Worm (Caenorhabditis elegans) whole organism, L2 larva: ENCODE measurements around the gene F25D1.8.

Experiments
- C34F6.9 ChIP-seq: fragments of 150-350 bp; optimal IDR thresholded peaks from 2 replicates; lab custom pipeline; 2014; ENCODE audit warnings: missing biosample characterization, missing genetic modification characterization
- F13H6.1 ChIP-seq: sonication (generic microtip); optimal IDR thresholded peaks from 2 replicates; lab custom pipeline; 2016; ENCODE audit warnings: missing genetic modification characterization, missing compliant biosample characterization
- R02D3.7 ChIP-seq: fragments of 150-350 bp; optimal IDR thresholded peaks from 2 replicates; lab custom pipeline; 2014; ENCODE audit warnings: missing biosample characterization, missing genetic modification characterization
- Y55F3AM.14 ChIP-seq: fragments of 200-800 bp; sonication (Bioruptor generic); optimal IDR thresholded peaks from 2 replicates; lab custom pipeline; 2018; ENCODE audit warnings: mild to moderate bottlenecking, missing genetic modification characterization, missing compliant biosample characterization
- ZK546.5 ChIP-seq: sonication (generic microtip); optimal IDR thresholded peaks from 2 replicates; lab custom pipeline; 2017; ENCODE audit warnings: missing biosample characterization, missing genetic modification characterization
- aly-2 ChIP-seq: fragments of 150-350 bp; optimal IDR thresholded peaks from 2 replicates; lab custom pipeline; 2014; ENCODE audit warnings: missing biosample characterization, missing genetic modification characterization
- ama-1 ChIP-seq: fragments of 150-350 bp; optimal IDR thresholded peaks from 2 replicates; lab custom pipeline; 2018; ENCODE audit warnings: inconsistent platforms
- blmp-1 ChIP-seq: sonication (generic microtip); optimal IDR thresholded peaks from 2 replicates; lab custom pipeline; 2017; ENCODE audit warnings: missing genetic modification characterization, mild to moderate bottlenecking, missing compliant biosample characterization, antibody characterized with exemption, moderate library complexity; ENCODE audit not compliant: insufficient read depth
- ceh-82 ChIP-seq: fragments of 150-350 bp; optimal IDR thresholded peaks from 2 replicates; lab custom pipeline; 2014; ENCODE audit warnings: missing biosample characterization, missing genetic modification characterization
- crh-2 ChIP-seq: sonication (generic microtip); optimal IDR thresholded peaks from 2 replicates; lab custom pipeline; 2017; ENCODE audit warnings: missing biosample characterization, missing genetic modification characterization
- dmd-4 ChIP-seq: sonication (generic microtip); optimal IDR thresholded peaks from 2 replicates; lab custom pipeline; 2017; ENCODE audit warnings: missing biosample characterization, missing genetic modification characterization
- egl-27 ChIP-seq: sonication (generic microtip); optimal IDR thresholded peaks from 3 replicates; lab custom pipeline; 2017; ENCODE audit warnings: missing biosample characterization, missing genetic modification reagents, missing genetic modification characterization
- elt-1 ChIP-seq: fragments of 150-350 bp; optimal IDR thresholded peaks from 2 replicates; lab custom pipeline; 2014; ENCODE audit warnings: missing biosample characterization, missing genetic modification characterization
- elt-3 ChIP-seq: sonication (generic microtip); optimal IDR thresholded peaks from 2 replicates; lab custom pipeline; 2017; ENCODE audit warnings: missing biosample characterization, missing genetic modification characterization
- fos-1 ChIP-seq: fragments of 150-350 bp; optimal IDR thresholded peaks from 2 replicates; lab custom pipeline; 2014; ENCODE audit warnings: missing biosample characterization, missing genetic modification characterization
- lin-13 ChIP-seq: fragments of 150-350 bp; optimal IDR thresholded peaks from 2 replicates; lab custom pipeline; 2014; ENCODE audit warnings: missing biosample characterization, missing genetic modification reagents, missing genetic modification characterization
- lin-39 ChIP-seq: fragments of 150-350 bp; optimal IDR thresholded peaks from 2 replicates; lab custom pipeline; 2014; ENCODE audit warnings: missing biosample characterization, missing genetic modification reagents, missing genetic modification characterization
- mab-5 ChIP-seq: fragments of 150-350 bp; optimal IDR thresholded peaks from 2 replicates; lab custom pipeline; 2014; ENCODE audit warnings: missing biosample characterization, missing genetic modification characterization
- mdl-1 ChIP-seq, 2 experiments: fragments of 150-350 bp in 1 of 2; sonication (generic microtip) in 1 of 2; optimal IDR thresholded peaks; 2 replicates each; lab custom pipeline; 2017; ENCODE audit warnings: missing biosample characterization in 2 of 2, missing genetic modification characterization in 2 of 2
- nhr-10 ChIP-seq: sonication (generic microtip); optimal IDR thresholded peaks from 2 replicates; lab custom pipeline; 2017; ENCODE audit warnings: missing biosample characterization, missing genetic modification characterization
- nhr-11 ChIP-seq: fragments of 150-350 bp; optimal IDR thresholded peaks from 2 replicates; lab custom pipeline; 2014; ENCODE audit warnings: missing biosample characterization, missing genetic modification characterization
- nhr-12 ChIP-seq: fragments of 150-350 bp; optimal IDR thresholded peaks from 2 replicates; lab custom pipeline; 2014; ENCODE audit warnings: missing biosample characterization, missing genetic modification characterization
- nhr-129 ChIP-seq: fragments of 150-350 bp; optimal IDR thresholded peaks from 2 replicates; lab custom pipeline; 2014; ENCODE audit warnings: missing biosample characterization, missing genetic modification characterization
- nhr-21 ChIP-seq: fragments of 150-350 bp; optimal IDR thresholded peaks from 2 replicates; lab custom pipeline; 2014; ENCODE audit warnings: missing biosample characterization, missing genetic modification characterization
- nhr-23 ChIP-seq: fragments of 150-350 bp; optimal IDR thresholded peaks from 2 replicates; lab custom pipeline; 2014; ENCODE audit warnings: missing biosample characterization, missing genetic modification reagents, missing genetic modification characterization
- nhr-237 ChIP-seq: fragments of 150-350 bp; optimal IDR thresholded peaks from 2 replicates; lab custom pipeline; 2014; ENCODE audit warnings: missing biosample characterization, missing genetic modification characterization
- nhr-25 ChIP-seq: fragments of 150-350 bp; sonication (generic microtip); optimal IDR thresholded peaks from 3 replicates; lab custom pipeline; 2014; ENCODE audit warnings: missing biosample characterization, missing genetic modification characterization
- nhr-6 ChIP-seq: fragments of 150-350 bp; optimal IDR thresholded peaks from 2 replicates; lab custom pipeline; 2014; ENCODE audit warnings: missing biosample characterization, missing genetic modification characterization
- nhr-77 ChIP-seq: fragments of 150-350 bp; optimal IDR thresholded peaks from 2 replicates; lab custom pipeline; 2014; ENCODE audit warnings: missing biosample characterization, missing genetic modification characterization
- peb-1 ChIP-seq: fragments of 150-350 bp; optimal IDR thresholded peaks from 2 replicates; lab custom pipeline; 2014; ENCODE audit warnings: missing biosample characterization, missing genetic modification characterization
- skn-1 ChIP-seq: sonication (generic microtip); optimal IDR thresholded peaks from 2 replicates; lab custom pipeline; 2017; ENCODE audit warnings: missing biosample characterization, missing genetic modification characterization
- sma-3 ChIP-seq: sonication (generic microtip); optimal IDR thresholded peaks from 2 replicates; lab custom pipeline; 2016; ENCODE audit warnings: missing genetic modification reagents, missing genetic modification characterization, missing compliant biosample characterization
- sma-9 ChIP-seq, 2 experiments: fragments of 150-350 bp in 1 of 2; sonication (generic microtip) in 1 of 2; optimal IDR thresholded peaks; 2 replicates each; lab custom pipeline; 2014 to 2016; ENCODE audit warnings: missing genetic modification characterization in 2 of 2, mild to moderate bottlenecking in 1 of 2, missing biosample characterization in 1 of 2, missing compliant biosample characterization in 1 of 2, missing genetic modification reagents in 1 of 2, moderate library complexity in 1 of 2
- snpc-4 ChIP-seq: fragments of 150-350 bp; optimal IDR thresholded peaks from 2 replicates; lab custom pipeline; 2014; ENCODE audit warnings: missing biosample characterization, missing genetic modification characterization
- unc-55 ChIP-seq: fragments of 150-350 bp; sonication (generic microtip); optimal IDR thresholded peaks from 3 replicates; lab custom pipeline; 2014; ENCODE audit warnings: missing biosample characterization, missing genetic modification reagents, missing genetic modification characterization
- unc-62 ChIP-seq: fragments of 150-350 bp; optimal IDR thresholded peaks from 2 replicates; lab custom pipeline; 2014; ENCODE audit warnings: missing biosample characterization, missing genetic modification reagents, missing genetic modification characterization
- ztf-1 ChIP-seq: fragments of 200-800 bp; sonication (Bioruptor generic); conservative IDR thresholded peaks from 2 replicates; pipeline ENCODE4 v1.3.6; 2022; ENCODE audit warnings: missing genetic modification characterization, missing compliant biosample characterization
- ztf-11 ChIP-seq: sonication (generic microtip); optimal IDR thresholded peaks from 2 replicates; lab custom pipeline; 2017; ENCODE audit warnings: missing biosample characterization, missing genetic modification characterization

Gene F25D1.8

DNA sequence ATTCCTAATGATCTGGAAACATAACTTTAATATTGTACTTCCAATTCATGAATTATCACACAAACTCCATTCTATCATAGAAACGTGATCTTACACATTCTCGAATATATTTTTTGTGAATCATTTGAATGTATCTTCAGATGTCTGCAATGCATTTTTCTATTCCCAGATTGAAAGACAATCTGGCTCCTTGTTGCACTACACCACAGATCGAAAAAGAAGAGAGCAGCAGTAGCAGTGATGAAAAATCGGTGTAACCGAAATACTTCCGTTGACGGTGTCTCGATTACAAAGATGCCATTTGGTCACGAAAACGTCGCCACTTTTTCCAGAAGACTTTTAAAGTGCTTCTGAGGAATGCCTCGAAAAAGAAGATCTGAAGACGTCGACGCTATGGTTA is 810 bp downstream of the F25D1.8 start, which contains the start of gene degt-1:
TSS of gene degt-1 (plus strand) at position 301 of the 400 bp plus-strand sequence.
- TF ChIP-seq sma-3 (GFP tag; lab: Kevin White, UChicago), result no peak
- TF ChIP-seq snpc-4 (tag; lab: Kevin White, UChicago), result no peak
- TF ChIP-seq lin-13 (GFP tag; lab: Kevin White, UChicago), result no peak
- no peak for TF ChIP-seq nhr-25 (tag; lab: Kevin White, UChicago)
- no peak for TF ChIP-seq unc-55 (GFP tag; lab: Kevin White, UChicago)
- TF ChIP-seq ama-1, result no peak
- no peak for TF ChIP-seq skn-1
- no peak for TF ChIP-seq egl-27 (tag; lab: Kevin White, UChicago)
- no peak for TF ChIP-seq nhr-12
- TF ChIP-seq crh-2 (tag; lab: Kevin White, UChicago), result no peak
- no peak for TF ChIP-seq fos-1
- TF ChIP-seq lin-39 (tag; lab: Kevin White, UChicago), result no peak
- TF ChIP-seq dmd-4 (tag; lab: Kevin White, UChicago), result no peak
- no peak for TF ChIP-seq F13H6.1 (tag; lab: Kevin White, UChicago)
- TF ChIP-seq blmp-1 (tag; lab: Kevin White, UChicago), result no peak
- TF ChIP-seq nhr-129 (tag; lab: Kevin White, UChicago), result no peak

ce11 chrV:10546749-10547148 is 7.5 kb downstream of the F25D1.8 start, which contains the start of gene F25D1.5:
F25D1.5 (minus strand) TSS chrV:10546783.
- no peak for TF ChIP-seq elt-3 (tag; lab: Kevin White, UChicago)
- TF ChIP-seq R02D3.7, result no peak
- peak; percentile 41 for TF ChIP-seq fos-1
- peak; percentile 59 for TF ChIP-seq sma-9 (GFP tag; optimal IDR thresholded peaks at IDR 0.05; lab: Kevin White, UChicago)
- no peak for TF ChIP-seq sma-9 (tag; optimal IDR thresholded peaks at IDR 0.05; lab: Kevin White, UChicago)
- TF ChIP-seq ZK546.5 (tag; lab: Kevin White, UChicago), result no peak
- peak; percentile 24 for TF ChIP-seq crh-2 (tag; lab: Kevin White, UChicago)
- TF ChIP-seq nhr-77 (tag; lab: Kevin White, UChicago), result peak; percentile 27
- TF ChIP-seq peb-1 (tag; lab: Kevin White, UChicago), result no peak
- no peak for TF ChIP-seq nhr-11 (tag; lab: Kevin White, UChicago)

- TF ChIP-seq peb-1 (tag; lab: Kevin White, UChicago) (no peak), unc-55 (GFP tag; lab: Kevin White, UChicago) (no peak), elt-1 (tag; lab: Kevin White, UChicago) (no peak), mab-5 (tag; lab: Kevin White, UChicago) (no peak), blmp-1 (tag; lab: Kevin White, UChicago) (no peak), C34F6.9 (tag; lab: Kevin White, UChicago) (no peak), ztf-1 (no peak), nhr-11 (tag; lab: Kevin White, UChicago) (no peak), nhr-21 (no peak), nhr-12 (no peak), ztf-11 (no peak)
Measured at ce11 chrV:10548981-10549380, 9.8 kb downstream of the F25D1.8 start, which contains the start of gene srd-34. srd-34 (minus strand) TSS chrV:10549081.

DNA sequence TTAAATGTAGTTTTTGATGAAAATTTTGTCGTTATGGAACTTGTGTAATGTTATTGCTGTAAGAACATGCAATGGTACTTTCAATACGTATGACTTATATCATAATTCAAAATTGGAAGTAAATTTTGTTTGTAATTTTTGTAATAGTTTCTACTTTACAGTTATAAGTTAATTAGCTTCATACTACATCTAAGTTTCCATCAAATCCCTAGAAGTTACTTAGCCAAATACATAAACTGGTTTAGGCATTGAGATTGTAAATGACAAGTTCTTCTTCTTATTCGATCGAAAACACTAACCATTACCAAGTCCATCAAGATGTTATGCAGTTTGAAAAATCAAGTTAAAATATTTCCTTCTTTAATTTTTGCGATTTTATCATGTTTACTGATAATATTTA is 10.5 kb downstream of the F25D1.8 start, which contains the start of gene F32G8.2:
TSS of gene F32G8.2 (plus strand) at position 301 of the 400 bp plus-strand sequence.
- TF ChIP-seq skn-1 (no peak), egl-27 (tag; lab: Kevin White, UChicago) (no peak), nhr-237 (tag; lab: Kevin White, UChicago) (no peak), nhr-6 (tag; lab: Kevin White, UChicago) (no peak), F13H6.1 (tag; lab: Kevin White, UChicago) (no peak), Y55F3AM.14 (no peak), mab-5 (tag; lab: Kevin White, UChicago) (no peak), mdl-1 (tag; optimal IDR thresholded peaks at IDR 0.05; lab: Kevin White, UChicago) (no peak), crh-2 (tag; lab: Kevin White, UChicago) (no peak), ceh-82 (tag; lab: Kevin White, UChicago) (no peak), nhr-10 (tag; lab: Kevin White, UChicago) (no peak), aly-2 (tag; lab: Kevin White, UChicago) (no peak), ama-1 (no peak), lin-39 (tag; lab: Kevin White, UChicago) (no peak), fos-1 (no peak), blmp-1 (tag; lab: Kevin White, UChicago) (no peak), nhr-23 (tag; lab: Kevin White, UChicago) (no peak), unc-62 (GFP tag; lab: Kevin White, UChicago) (no peak), nhr-25 (tag; lab: Kevin White, UChicago) (no peak)
